Worm (Caenorhabditis elegans) whole organism, L4 larva: Measurements from ENCODE around the gene pepm-1.
A peak's percentile ranks its signal among the peaks of the same experiment; 100 is the strongest.

Experiments used
- R02D3.7 ChIP-seq: fragments of 150-350 bp; sonication (generic microtip); optimal IDR thresholded peaks from 3 replicates; lab custom pipeline; 2014; ENCODE audit warnings: missing biosample characterization, missing genetic modification characterization
- ceh-20 ChIP-seq: fragments of 200-800 bp; sonication (Bioruptor generic); IDR thresholded peaks from 2 replicates; pipeline ENCODE4 v1.3.6; 2022; ENCODE audit warnings: missing genetic modification reagents, missing genetic modification characterization, missing compliant biosample characterization
- ceh-82 ChIP-seq: sonication (generic microtip); optimal IDR thresholded peaks from 2 replicates; lab custom pipeline; 2017; ENCODE audit warnings: missing biosample characterization, missing genetic modification characterization
- fkh-10 ChIP-seq: fragments of 150-350 bp; optimal IDR thresholded peaks from 2 replicates; lab custom pipeline; 2014; ENCODE audit warnings: missing biosample characterization, missing genetic modification reagents, missing genetic modification characterization
- lin-15B ChIP-seq: fragments of 150-350 bp; sonication (generic microtip); optimal IDR thresholded peaks from 3 replicates; lab custom pipeline; 2014; ENCODE audit warnings: missing biosample characterization, missing genetic modification characterization
- lsy-2 ChIP-seq, 2 experiments: fragments of 150-350 bp in 1 of 2; sonication (generic microtip) in 1 of 2; optimal IDR thresholded peaks; 2 replicates each; lab custom pipeline; 2014 to 2017; ENCODE audit warnings: missing biosample characterization in 2 of 2, missing genetic modification characterization in 2 of 2
- mdl-1 ChIP-seq, 2 experiments: fragments of 150-350 bp in 1 of 2; sonication (generic microtip) in 1 of 2; optimal IDR thresholded peaks; 2 replicates each; lab custom pipeline; 2014 to 2017; ENCODE audit warnings: missing biosample characterization in 2 of 2, missing genetic modification characterization in 2 of 2
- mep-1 ChIP-seq: fragments of 150-350 bp; sonication (generic microtip); optimal IDR thresholded peaks from 3 replicates; lab custom pipeline; 2014; ENCODE audit warnings: missing biosample characterization, missing genetic modification characterization
- nhr-237 ChIP-seq: sonication (generic microtip); optimal IDR thresholded peaks from 2 replicates; lab custom pipeline; 2017; ENCODE audit warnings: missing biosample characterization, missing genetic modification characterization
- php-3 ChIP-seq: fragments of 200-800 bp; sonication (Bioruptor generic); IDR thresholded peaks from 2 replicates; pipeline ENCODE4 v1.3.6; 2022; ENCODE audit warnings: missing genetic modification reagents, missing genetic modification characterization, missing compliant biosample characterization
- snpc-4 ChIP-seq: fragments of 150-350 bp; optimal IDR thresholded peaks from 2 replicates; lab custom pipeline; 2014; ENCODE audit warnings: missing biosample characterization, missing genetic modification characterization
- vab-7 ChIP-seq: fragments of 200-800 bp; sonication (Bioruptor generic); IDR thresholded peaks from 2 replicates; pipeline ENCODE4 v1.3.6; 2022; ENCODE audit warnings: missing genetic modification reagents, missing genetic modification characterization, missing compliant biosample characterization

DNA sequence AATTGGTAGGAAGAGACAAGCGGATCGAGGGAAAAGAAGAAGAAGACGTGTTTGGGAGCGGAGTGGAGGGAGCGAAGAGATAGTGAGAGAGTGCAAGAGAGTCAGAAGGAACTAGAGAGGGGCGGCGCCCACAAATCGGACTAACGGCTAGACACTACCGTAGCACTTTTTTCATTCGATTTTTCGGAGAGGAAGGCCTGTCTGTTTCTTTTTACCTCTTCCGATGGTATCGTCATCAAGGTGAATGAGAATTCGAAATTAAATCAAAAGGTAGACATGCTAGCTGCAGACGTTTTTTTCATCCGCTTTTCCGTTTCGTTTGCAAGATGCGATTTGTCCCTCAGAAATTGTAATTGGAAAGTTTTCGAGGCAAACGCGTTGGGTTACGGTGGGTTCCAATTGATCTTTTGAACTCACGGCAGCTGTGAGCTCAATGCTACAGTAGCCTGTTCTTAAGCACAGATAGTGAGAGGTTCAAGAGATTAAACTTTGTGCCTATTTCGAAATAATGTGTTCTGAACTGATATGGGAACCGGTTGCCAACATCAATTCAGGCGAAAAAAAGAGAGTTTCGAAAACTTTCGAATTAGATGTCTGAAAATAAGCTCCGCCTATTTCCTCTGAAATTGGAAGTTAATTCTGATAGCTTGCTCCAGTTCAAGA is 35.8 kb downstream of the pepm-1 start:
- TF ChIP-seq ceh-20 (GFP tag; lab: Robert Waterston, UW) (0 out of 2 replicates have a peak, but pooled peaks have one; percentile 30), lin-15B (tag; lab: Kevin White, UChicago) (no peak), ceh-82 (no peak), fkh-10 (no peak), mdl-1 (tag; optimal IDR thresholded peaks at IDR 0.05; lab: Kevin White, UChicago) (no peak), vab-7 (GFP tag; lab: Robert Waterston, UW) (no peak), php-3 (GFP tag; lab: Robert Waterston, UW) (no peak), mep-1 (tag; lab: Kevin White, UChicago) (peak; percentile 52), nhr-237 (tag; lab: Kevin White, UChicago) (no peak), R02D3.7 (tag; lab: Kevin White, UChicago) (no peak), snpc-4 (no peak), lsy-2 (tag; optimal IDR thresholded peaks at IDR 0.05; lab: Kevin White, UChicago) (peak; percentile 51 to 88)
